Worm (Caenorhabditis elegans): ENCODE measurements around the gene T26C5.2.

Gene T26C5.2

DNA sequence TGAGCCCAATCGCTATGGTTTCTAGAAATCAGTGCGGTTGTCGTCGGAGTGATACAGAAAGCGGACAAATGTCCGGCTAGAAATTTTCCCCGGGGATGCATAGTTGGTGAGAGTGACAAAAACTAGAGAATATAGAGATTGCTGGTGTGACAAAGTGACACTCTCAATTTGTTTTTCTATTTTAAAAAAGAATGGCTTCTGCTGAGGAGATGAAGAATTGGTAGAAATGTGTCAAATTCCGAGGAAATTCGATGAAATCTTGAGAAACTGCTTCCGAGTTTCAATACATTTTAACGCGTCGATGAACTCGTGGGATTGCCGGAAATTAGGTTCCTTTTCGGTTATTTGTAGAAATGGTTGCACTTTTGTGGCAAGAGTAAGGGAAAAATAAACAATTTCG lies 38.8 kb upstream of the T26C5.2 start, which contains the start of gene twk-4:
Gene twk-4 (minus strand): TSS at position 101 of the 400 bp plus-strand sequence.
- TF ChIP-seq ceh-48 (tag; optimal IDR thresholded peaks at IDR 0.05) = no peak
- no peak for TF ChIP-seq elt-4 (tag; optimal IDR thresholded peaks at IDR 0.05)
- no peak for TF ChIP-seq ceh-19 (GFP tag; optimal IDR thresholded peaks at IDR 0.05)
- no peak for TF ChIP-seq pros-1 (tag; optimal IDR thresholded peaks at IDR 0.05)
- TF ChIP-seq ceh-24 (tag; optimal IDR thresholded peaks at IDR 0.05) = no peak
- no peak for TF ChIP-seq ref-2 (tag; optimal IDR thresholded peaks at IDR 0.05)
- no peak for TF ChIP-seq pag-3 (tag; optimal IDR thresholded peaks at IDR 0.05; ENCODE audit: borderline replicate concordance)
- no peak for TF ChIP-seq dve-1 (tag; optimal IDR thresholded peaks at IDR 0.05)
- TF ChIP-seq hlh-13 (GFP tag; optimal IDR thresholded peaks at IDR 0.05) = no peak
- TF ChIP-seq ceh-30 (tag; optimal IDR thresholded peaks at IDR 0.05) = no peak

DNA sequence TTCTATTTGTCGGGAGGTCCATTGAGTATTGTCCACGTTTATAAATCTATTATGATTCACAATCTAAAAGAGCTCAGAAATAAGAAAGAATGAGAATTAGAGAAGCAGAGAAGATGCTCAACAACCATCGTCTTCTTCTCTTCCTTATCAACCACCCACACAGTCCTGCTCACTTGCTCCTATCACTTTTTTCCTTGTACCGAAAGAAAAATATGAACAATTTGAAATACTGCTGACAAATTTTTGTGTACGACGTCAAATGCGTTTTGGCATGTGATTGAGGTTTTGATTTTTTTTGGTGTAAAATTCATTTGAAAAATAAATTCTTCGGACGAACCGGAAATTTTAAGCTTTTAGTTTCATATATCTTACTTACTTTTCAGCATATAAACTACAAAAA lies 36.7 kb upstream of the T26C5.2 start:
- TF ChIP-seq madf-2 (tag; optimal IDR thresholded peaks at IDR 0.05) = no peak
- TF ChIP-seq fkh-10 (GFP tag; optimal IDR thresholded peaks at IDR 0.05) = no peak
- TF ChIP-seq ceh-18 (tag; optimal IDR thresholded peaks at IDR 0.05) = no peak
- TF ChIP-seq unc-86 (tag; optimal IDR thresholded peaks at IDR 0.05) = no peak
- TF ChIP-seq ceh-34 (tag; optimal IDR thresholded peaks at IDR 0.05) = no peak
- TF ChIP-seq dmd-4 (tag; optimal IDR thresholded peaks at IDR 0.05; ENCODE audit: borderline replicate concordance) = no peak

DNA sequence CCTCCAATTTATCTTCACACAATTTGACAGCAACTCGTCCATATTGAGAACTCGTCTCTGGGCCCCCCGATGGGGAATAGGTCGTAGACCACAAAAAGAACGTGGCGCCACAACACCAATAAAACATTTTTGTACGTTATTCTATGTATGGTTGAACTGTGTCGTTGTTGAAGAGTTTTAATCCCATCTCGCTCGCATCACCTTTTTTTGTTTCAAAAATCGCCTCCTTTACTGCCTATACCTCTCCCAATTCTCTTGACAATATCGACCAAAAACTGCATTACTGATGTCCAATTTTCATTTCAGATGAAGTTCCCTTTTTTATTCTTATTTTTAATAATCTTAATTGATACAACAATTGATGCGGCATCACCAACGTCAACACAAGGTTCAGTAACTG lies 35.8 kb upstream of the T26C5.2 start, which contains the start of gene let-23:
Gene let-23 (plus strand): TSS at position 301 of the 400 bp plus-strand sequence.
- TF ChIP-seq elt-2 (tag; optimal IDR thresholded peaks at IDR 0.05) = no peak
- TF ChIP-seq ceh-22 (tag; optimal IDR thresholded peaks at IDR 0.05) = no peak
- no peak for TF ChIP-seq tbx-2 (tag; optimal IDR thresholded peaks at IDR 0.05)
- no peak for TF ChIP-seq nfya-1 (tag; optimal IDR thresholded peaks at IDR 0.05)
- no peak for TF ChIP-seq lim-6 (tag; optimal IDR thresholded peaks at IDR 0.05)
- TF ChIP-seq Y22D7AL.16 (tag; optimal IDR thresholded peaks at IDR 0.05) = no peak
- no peak for TF ChIP-seq unc-55 (GFP tag; optimal IDR thresholded peaks at IDR 0.05)
- no peak for TF ChIP-seq ceh-45 (GFP tag; IDR thresholded peaks at IDR 0.05)
- TF ChIP-seq zip-5 (tag; optimal IDR thresholded peaks at IDR 0.05) = no peak
- no peak for TF ChIP-seq F13H6.1 (tag; optimal IDR thresholded peaks at IDR 0.05)
- TF ChIP-seq unc-86 (tag; optimal IDR thresholded peaks at IDR 0.05) = no peak
- TF ChIP-seq gmeb-2 (tag; optimal IDR thresholded peaks at IDR 0.05) = no peak

DNA sequence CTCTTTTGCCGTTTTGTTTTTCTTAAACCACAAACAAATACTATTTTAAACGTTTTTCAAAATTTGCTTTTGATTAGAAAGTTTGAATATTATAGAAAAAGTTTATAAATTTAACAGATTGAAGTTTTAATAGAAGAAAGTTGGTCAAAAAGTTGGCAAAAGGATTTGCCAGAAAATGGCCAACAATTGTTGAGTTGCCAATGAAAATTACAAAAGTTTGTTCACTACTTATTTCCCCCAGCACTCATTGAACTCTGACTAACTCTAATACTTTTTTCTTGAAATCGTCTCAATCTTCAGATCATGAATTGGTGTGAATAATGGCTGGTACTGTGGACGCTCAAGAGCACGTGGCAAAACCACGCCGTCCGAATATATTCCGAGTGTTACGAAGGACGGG lies 22.9 kb upstream of the T26C5.2 start, which contains the start of gene ZK1067.4:
Gene ZK1067.4 (plus strand): TSS at position 301 of the 400 bp plus-strand sequence.
- TF ChIP-seq sox-2 (GFP tag; IDR thresholded peaks at IDR 0.05) (no peak), ttx-3 (tag; optimal IDR thresholded peaks at IDR 0.05) (no peak), ztf-16 (tag; optimal IDR thresholded peaks at IDR 0.05) (no peak), ref-2 (tag; optimal IDR thresholded peaks at IDR 0.05) (no peak), madf-2 (tag; optimal IDR thresholded peaks at IDR 0.05) (no peak)

DNA sequence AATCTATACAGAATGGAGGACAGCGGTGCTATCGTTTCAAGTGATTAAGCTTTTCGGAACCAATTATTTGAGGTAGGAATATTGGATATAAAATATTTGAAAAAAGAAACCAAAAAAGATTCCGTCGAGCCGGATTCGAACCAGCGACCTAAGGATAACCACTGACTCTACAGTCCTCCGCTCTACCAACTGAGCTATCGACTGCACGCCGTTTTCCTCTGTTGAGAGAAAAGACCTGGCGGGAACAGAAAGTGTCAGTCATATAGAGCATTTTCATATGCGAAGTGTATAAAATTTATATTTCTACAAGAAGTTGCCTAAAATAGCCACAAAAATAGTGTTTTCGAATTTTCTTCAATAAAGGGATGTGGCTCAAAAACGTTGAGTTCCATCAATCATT lies 21.3 kb upstream of the T26C5.2 start:
- TF ChIP-seq ceh-6 (GFP tag; optimal IDR thresholded peaks at IDR 0.05) (no peak), dve-1 (tag; optimal IDR thresholded peaks at IDR 0.05) (no peak), hlh-13 (GFP tag; optimal IDR thresholded peaks at IDR 0.05) (no peak), lin-11 (tag; optimal IDR thresholded peaks at IDR 0.05) (no peak), hlh-6 (tag; optimal IDR thresholded peaks at IDR 0.05) (no peak), rnt-1 (tag; optimal IDR thresholded peaks at IDR 0.05) (no peak), pha-2 (tag; optimal IDR thresholded peaks at IDR 0.05) (no peak), ceh-48 (tag; optimal IDR thresholded peaks at IDR 0.05) (no peak)
